Worm (Caenorhabditis elegans) whole organism, mixed stage, embryonic: ENCODE results near the gene bath-30.

Experiments
- ces-1 ChIP-seq: fragments of 150-350 bp; optimal IDR thresholded peaks from 2 replicates; lab custom pipeline; 2014; ENCODE audit warnings: missing biosample characterization, missing genetic modification reagents, missing genetic modification characterization
- elt-3 ChIP-seq: fragments of 150-350 bp; optimal IDR thresholded peaks from 2 replicates; lab custom pipeline; 2014; ENCODE audit warnings: missing biosample characterization, missing genetic modification characterization
- mab-5 ChIP-seq: fragments of 150-350 bp; optimal IDR thresholded peaks from 2 replicates; lab custom pipeline; 2014; ENCODE audit warnings: missing biosample characterization, missing genetic modification characterization
- nhr-12 ChIP-seq: fragments of 150-350 bp; optimal IDR thresholded peaks from 2 replicates; lab custom pipeline; 2014; ENCODE audit warnings: missing biosample characterization, missing genetic modification characterization
- nhr-237 ChIP-seq: fragments of 150-350 bp; optimal IDR thresholded peaks from 2 replicates; lab custom pipeline; 2014; ENCODE audit warnings: missing biosample characterization, missing genetic modification characterization
- nhr-76 ChIP-seq: sonication (generic microtip); optimal IDR thresholded peaks from 2 replicates; lab custom pipeline; 2017; ENCODE audit warnings: missing biosample characterization, missing genetic modification characterization
- snpc-4 ChIP-seq: fragments of 150-350 bp; optimal IDR thresholded peaks from 2 replicates; lab custom pipeline; 2014; ENCODE audit warnings: missing biosample characterization, missing genetic modification characterization
- sptf-1 ChIP-seq: sonication (generic microtip); optimal IDR thresholded peaks from 2 replicates; lab custom pipeline; 2017; ENCODE audit warnings: mild to moderate bottlenecking, missing genetic modification characterization, moderate library complexity, missing compliant biosample characterization
- tbx-8 ChIP-seq: fragments of 200-800 bp; sonication (Bioruptor generic); optimal IDR thresholded peaks from 2 replicates; lab custom pipeline; 2018; ENCODE audit warnings: mild to moderate bottlenecking, missing genetic modification characterization, moderate library complexity, missing compliant biosample characterization
- unc-62 ChIP-seq: fragments of 150-350 bp; optimal IDR thresholded peaks from 2 replicates; lab custom pipeline; 2014; ENCODE audit warnings: missing biosample characterization, missing genetic modification reagents, missing genetic modification characterization

DNA sequence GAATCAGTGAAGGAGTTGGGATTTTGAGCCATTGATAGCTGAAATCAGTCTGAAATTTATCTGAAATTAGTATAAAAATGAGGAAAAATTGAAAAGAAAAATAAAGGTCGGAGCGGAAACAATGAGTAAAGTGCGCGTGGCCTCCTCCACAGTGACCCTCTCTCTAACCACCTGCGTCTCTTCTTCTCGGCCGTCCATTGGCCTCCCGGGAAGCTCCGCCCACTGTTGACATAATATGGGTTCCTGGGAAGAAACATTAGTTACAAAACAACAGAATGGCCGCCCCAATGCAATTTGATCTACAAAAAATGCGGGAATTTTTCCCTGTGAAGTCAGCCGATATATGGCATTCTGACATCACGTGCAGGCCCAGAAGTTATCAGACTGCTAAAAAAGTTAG is 23.9 kb upstream of the bath-30 start, which contains the start of gene Y49F6C.8:
- TF ChIP-seq nhr-237 (tag; lab: Kevin White, UChicago) (no peak), mab-5 (tag; lab: Kevin White, UChicago) (no peak), sptf-1 (tag; lab: Kevin White, UChicago) (no peak), elt-3 (tag; lab: Kevin White, UChicago) (no peak), unc-62 (GFP tag; lab: Kevin White, UChicago) (no peak), ces-1 (GFP tag; lab: Kevin White, UChicago) (no peak), tbx-8 (GFP tag; lab: Kevin White, UChicago) (no peak), snpc-4 (no peak), nhr-12 (tag; lab: Kevin White, UChicago) (no peak), nhr-76 (tag; lab: Kevin White, UChicago) (no peak)
